Worm (Caenorhabditis elegans): ENCODE results near the gene trmt-10C.2.

Gene trmt-10C.2

DNA sequence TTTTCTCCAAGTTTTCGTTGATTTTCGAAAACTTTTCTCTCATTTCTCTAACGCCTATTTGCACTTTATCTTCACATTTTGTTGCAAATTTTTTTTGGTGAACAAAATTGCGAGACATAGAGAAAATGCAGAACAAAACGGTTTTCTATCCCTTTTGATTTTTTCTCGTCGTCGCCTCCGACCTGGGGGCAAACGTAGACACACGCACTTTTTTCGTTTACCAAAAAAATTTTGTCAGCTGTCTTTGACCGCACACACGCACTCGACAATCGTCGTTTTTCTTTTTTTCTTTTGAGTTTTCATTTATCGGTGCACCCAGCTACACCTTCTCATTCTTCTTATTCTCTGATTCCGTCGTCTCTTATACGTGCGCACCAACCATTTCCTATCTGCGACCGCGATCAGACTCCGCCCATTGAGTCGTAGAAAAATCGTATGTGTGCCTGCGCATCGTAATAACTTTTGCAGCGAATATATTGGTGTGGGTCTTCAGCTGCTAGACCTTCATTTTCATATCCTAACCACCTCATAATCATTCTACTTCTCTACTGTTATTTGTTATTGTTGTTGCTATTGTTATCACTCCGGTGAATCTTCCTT lies 16.3 kb downstream of the trmt-10C.2 start (continued):
- TF ChIP-seq elt-3 (tag; optimal IDR thresholded peaks at IDR 0.05) (peak in 3 of 6 experiments; percentile 7 to 59 (median 14)), C04F5.9 (tag; optimal IDR thresholded peaks at IDR 0.05) (no peak), elt-2 (tag; optimal IDR thresholded peaks at IDR 0.05) (no peak), mdl-1 (tag; optimal IDR thresholded peaks at IDR 0.05) (peak in 1 of 2 experiments; percentile 58), hlh-17 (GFP tag; optimal IDR thresholded peaks at IDR 0.05; ENCODE audit: borderline replicate concordance) (no peak), lin-13 (GFP tag; optimal IDR thresholded peaks at IDR 0.05) (peak; percentile 38), grh-1 (GFP tag; IDR thresholded peaks at IDR 0.05) (peak; percentile 57), nhr-90 (tag; optimal IDR thresholded peaks at IDR 0.05; ENCODE audit: poor library complexity) (peak; percentile 51), nhr-71 (tag; optimal IDR thresholded peaks at IDR 0.05) (peak; percentile 93), aly-2 (tag; optimal IDR thresholded peaks at IDR 0.05) (no peak), lsy-2 (tag; optimal IDR thresholded peaks at IDR 0.05) (peak; percentile 61 to 81), mef-2 (tag; optimal IDR thresholded peaks at IDR 0.05) (no peak), unc-130 (tag; optimal IDR thresholded peaks at IDR 0.05) (peak; percentile 57), mep-1 (tag; optimal IDR thresholded peaks at IDR 0.05) (peak; percentile 70), efl-3 (GFP tag; optimal IDR thresholded peaks at IDR 0.05) (no peak), nhr-85 (tag) (peak; percentile 99), lin-39 (tag; optimal IDR thresholded peaks at IDR 0.05) (peak; percentile 80), nhr-237 (tag; optimal IDR thresholded peaks at IDR 0.05) (peak; percentile 24), zip-4 (GFP tag; optimal IDR thresholded peaks at IDR 0.05) (no peak), nhr-84 (tag; optimal IDR thresholded peaks at IDR 0.05) (no peak), ets-5 (GFP tag; IDR thresholded peaks at IDR 0.05) (no peak), tlp-1 (tag; optimal IDR thresholded peaks at IDR 0.05) (no peak), lin-14 (GFP tag; optimal IDR thresholded peaks at IDR 0.05) (peak; percentile 96), nhr-47 (tag; optimal IDR thresholded peaks at IDR 0.05) (peak; percentile 59), isw-1 (GFP tag; IDR thresholded peaks at IDR 0.05) (no peak), jun-1 (tag; optimal IDR thresholded peaks at IDR 0.05) (peak; percentile 24), pag-3 (tag; optimal IDR thresholded peaks at IDR 0.05; ENCODE audit: borderline replicate concordance, insufficient read depth) (no peak), blmp-1 (tag; optimal IDR thresholded peaks at IDR 0.05) (peak; percentile 77), Y116A8C.19 (tag; optimal IDR thresholded peaks at IDR 0.05; ENCODE audit: borderline replicate concordance) (no peak), vab-15 (tag; optimal IDR thresholded peaks at IDR 0.05) (peak; percentile 2), lin-15B (tag; optimal IDR thresholded peaks at IDR 0.05) (no peak)

DNA sequence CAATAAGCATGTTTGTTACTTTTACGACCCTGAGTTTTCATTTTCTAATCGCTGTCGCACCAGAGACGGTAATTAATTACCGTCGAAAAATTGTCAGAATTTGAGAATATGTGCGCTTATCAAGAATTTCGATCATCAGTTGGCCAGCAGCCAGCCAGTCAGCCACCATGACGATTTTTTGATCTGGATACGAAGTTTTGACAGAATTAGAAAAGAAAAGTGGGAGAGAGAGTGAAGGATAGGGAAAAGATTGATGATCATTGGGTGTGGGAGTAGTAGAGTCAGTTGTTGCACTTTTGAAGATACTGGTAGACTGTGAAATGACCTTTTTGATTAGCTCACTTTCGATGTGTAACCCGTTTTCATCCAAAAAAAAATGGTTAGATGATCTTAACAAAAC lies 18.3 kb downstream of the trmt-10C.2 start:
- TF ChIP-seq mdl-1 (tag; optimal IDR thresholded peaks at IDR 0.05): no peak
- TF ChIP-seq nhr-71 (tag; optimal IDR thresholded peaks at IDR 0.05): peak; percentile 75
- peak; percentile 58 for TF ChIP-seq lin-39 (tag; optimal IDR thresholded peaks at IDR 0.05)
- peak; percentile 22 for TF ChIP-seq irx-1 (tag; optimal IDR thresholded peaks at IDR 0.05)
- peak; percentile 53 for TF ChIP-seq nhr-47 (tag; optimal IDR thresholded peaks at IDR 0.05)
- TF ChIP-seq pag-3 (tag; optimal IDR thresholded peaks at IDR 0.05; ENCODE audit: borderline replicate concordance, insufficient read depth): no peak
- TF ChIP-seq lsy-2 (tag; optimal IDR thresholded peaks at IDR 0.05): peak; percentile 46 to 59
- no peak for TF ChIP-seq unc-130 (tag; optimal IDR thresholded peaks at IDR 0.05)
- no peak for TF ChIP-seq hlh-4 (tag; optimal IDR thresholded peaks at IDR 0.05)
- no peak for TF ChIP-seq nhr-237 (tag; optimal IDR thresholded peaks at IDR 0.05)
- TF ChIP-seq zag-1 (tag; optimal IDR thresholded peaks at IDR 0.05): no peak
- peak; percentile 96 for TF ChIP-seq nhr-85 (tag)
- TF ChIP-seq ceh-90 (tag; optimal IDR thresholded peaks at IDR 0.05): no peak
- peak; percentile 31 for TF ChIP-seq nhr-90 (tag; optimal IDR thresholded peaks at IDR 0.05; ENCODE audit: poor library complexity)
- TF ChIP-seq zip-4 (GFP tag; optimal IDR thresholded peaks at IDR 0.05): no peak
- no peak for TF ChIP-seq nhr-77 (tag; optimal IDR thresholded peaks at IDR 0.05)
- TF ChIP-seq sptf-1 (tag; optimal IDR thresholded peaks at IDR 0.05): no peak
- peak; percentile 75 for TF ChIP-seq rnt-1 (tag; optimal IDR thresholded peaks at IDR 0.05)
- no peak for TF ChIP-seq Y116A8C.19 (tag; optimal IDR thresholded peaks at IDR 0.05; ENCODE audit: borderline replicate concordance)
- TF ChIP-seq mef-2 (tag; optimal IDR thresholded peaks at IDR 0.05): peak; percentile 21
- peak; percentile 81 for TF ChIP-seq lin-14 (GFP tag; optimal IDR thresholded peaks at IDR 0.05)
- TF ChIP-seq lin-13 (GFP tag; optimal IDR thresholded peaks at IDR 0.05): no peak
- TF ChIP-seq efl-1 (optimal IDR thresholded peaks at IDR 0.05): peak in 1 of 2 experiments; percentile 4
- TF ChIP-seq efl-1 (GFP tag; optimal IDR thresholded peaks at IDR 0.05 in 1 of 2): no peak
- TF ChIP-seq alr-1 (tag; optimal IDR thresholded peaks at IDR 0.05; ENCODE audit: borderline replicate concordance): no peak
- no peak for TF ChIP-seq tbx-2 (tag; optimal IDR thresholded peaks at IDR 0.05)
- TF ChIP-seq nhr-19 (GFP tag; conservative IDR thresholded peaks at IDR 0.05): peak; percentile 35
- TF ChIP-seq pax-3 (tag; optimal IDR thresholded peaks at IDR 0.05): no peak
- TF ChIP-seq aha-1 (tag; optimal IDR thresholded peaks at IDR 0.05): no peak
- TF ChIP-seq elt-3 (tag; optimal IDR thresholded peaks at IDR 0.05): peak in 1 of 6 experiments; percentile 27
- TF ChIP-seq efl-3 (GFP tag; optimal IDR thresholded peaks at IDR 0.05): peak; percentile 34
- no peak for TF ChIP-seq tlp-1 (tag; optimal IDR thresholded peaks at IDR 0.05)
- TF ChIP-seq blmp-1 (tag; optimal IDR thresholded peaks at IDR 0.05): peak; percentile 94
- TF ChIP-seq ceh-88 (GFP tag; IDR thresholded peaks at IDR 0.05): no peak
- TF ChIP-seq nhr-28 (tag; optimal IDR thresholded peaks at IDR 0.05): no peak
- no peak for TF ChIP-seq unc-86 (tag; optimal IDR thresholded peaks at IDR 0.05)
